Fruit fly (Drosophila melanogaster) S2 (cell line): ENCODE results near the gene CG4907.
A peak's percentile ranks its signal among the peaks of the same experiment; 100 is the strongest.

ENCODE experiments used
- CG8478 ChIP-seq: fragments of >200 bp; optimal IDR thresholded peaks from 2 replicates; lab custom pipeline; 2018
- CTCF ChIP-seq, 2 experiments: fragments of >200 bp; optimal IDR thresholded peaks; 2 replicates each; lab custom pipeline; 2018

- TF ChIP-seq CTCF (optimal IDR thresholded peaks at IDR 0.05; lab: Kevin White, UChicago) = peak in 1 of 2 experiments; percentile 13
- no peak for TF ChIP-seq CG8478 (lab: Kevin White, UChicago)
Measured at dm6 chr3R:22745432-22745831, 34.9 kb upstream of the CG4907 start, which contains the start of the genes vret and HP1c.
